Worm (Caenorhabditis elegans) whole organism, late embryonic: ENCODE data around the gene clc-9.

Source experiments
- C08G9.2 ChIP-seq: sonication (generic microtip); optimal IDR thresholded peaks from 2 replicates; lab custom pipeline; 2016; ENCODE audit warnings: mild to moderate bottlenecking, missing genetic modification characterization, moderate library complexity, missing compliant biosample characterization
- K02D7.2 ChIP-seq: sonication (generic microtip); optimal IDR thresholded peaks from 2 replicates; lab custom pipeline; 2017; ENCODE audit warnings: mild to moderate bottlenecking, missing genetic modification characterization, missing compliant biosample characterization
- K09A11.1 ChIP-seq: sonication (generic microtip); optimal IDR thresholded peaks from 2 replicates; lab custom pipeline; 2017; ENCODE audit warnings: antibody characterized with exemption, mild to moderate bottlenecking, missing genetic modification characterization, missing compliant biosample characterization; ENCODE audit not compliant: insufficient read depth
- T23F11.4 ChIP-seq: fragments of 200-800 bp; sonication (Bioruptor generic); optimal IDR thresholded peaks from 2 replicates; lab custom pipeline; 2018; ENCODE audit warnings: mild to moderate bottlenecking, missing genetic modification characterization, missing compliant biosample characterization
- Y22D7AL.16 ChIP-seq: sonication (generic microtip); optimal IDR thresholded peaks from 2 replicates; lab custom pipeline; 2016; ENCODE audit warnings: missing genetic modification characterization, missing compliant biosample characterization
- ahr-1 ChIP-seq: sonication (generic microtip); optimal IDR thresholded peaks from 2 replicates; lab custom pipeline; 2016; ENCODE audit warnings: missing genetic modification characterization, missing compliant biosample characterization
- ceh-18 ChIP-seq: sonication (generic microtip); optimal IDR thresholded peaks from 2 replicates; lab custom pipeline; 2016; ENCODE audit warnings: missing genetic modification characterization, missing compliant biosample characterization
- ceh-19 ChIP-seq: fragments of 200-800 bp; sonication (Bioruptor generic); optimal IDR thresholded peaks from 2 replicates; lab custom pipeline; 2018; ENCODE audit warnings: mild to moderate bottlenecking, missing genetic modification characterization, missing compliant biosample characterization
- ceh-2 ChIP-seq: sonication (generic microtip); optimal IDR thresholded peaks from 2 replicates; lab custom pipeline; 2016; ENCODE audit warnings: missing genotype, missing genetic modification characterization, missing compliant biosample characterization
- ceh-22 ChIP-seq: sonication (generic microtip); optimal IDR thresholded peaks from 2 replicates; lab custom pipeline; 2017; ENCODE audit warnings: missing biosample characterization, missing genetic modification characterization
- ceh-30 ChIP-seq: fragments of 150-350 bp; optimal IDR thresholded peaks from 2 replicates; lab custom pipeline; 2014; ENCODE audit warnings: missing biosample characterization, missing genetic modification characterization
- ceh-34 ChIP-seq: sonication (generic microtip); optimal IDR thresholded peaks from 2 replicates; lab custom pipeline; 2016; ENCODE audit warnings: mild to moderate bottlenecking, missing genetic modification characterization, missing compliant biosample characterization
- ceh-45 ChIP-seq: fragments of 200-800 bp; sonication (Bioruptor generic); IDR thresholded peaks from 2 replicates; pipeline ENCODE4 v1.3.6; 2022; ENCODE audit warnings: missing genetic modification reagents, missing genetic modification characterization, missing compliant biosample characterization
- ceh-48 ChIP-seq: sonication (generic microtip); optimal IDR thresholded peaks from 2 replicates; lab custom pipeline; 2016; ENCODE audit warnings: missing genetic modification characterization, inconsistent platforms, missing compliant biosample characterization
- ceh-6 ChIP-seq: fragments of 200-800 bp; sonication (Bioruptor generic); optimal IDR thresholded peaks from 2 replicates; lab custom pipeline; 2018; ENCODE audit warnings: mild to moderate bottlenecking, missing genetic modification characterization, missing compliant biosample characterization
- ceh-9 ChIP-seq: sonication (generic microtip); optimal IDR thresholded peaks from 2 replicates; lab custom pipeline; 2016; ENCODE audit warnings: mild to moderate bottlenecking, missing genetic modification characterization, inconsistent platforms, missing compliant biosample characterization
- elt-2 ChIP-seq: sonication (generic microtip); optimal IDR thresholded peaks from 2 replicates; lab custom pipeline; 2016; ENCODE audit warnings: missing genetic modification reagents, missing genetic modification characterization, missing compliant biosample characterization
- elt-4 ChIP-seq: sonication (generic microtip); optimal IDR thresholded peaks from 2 replicates; lab custom pipeline; 2016; ENCODE audit warnings: missing genetic modification characterization, missing compliant biosample characterization
- fax-1 ChIP-seq: sonication (generic microtip); optimal IDR thresholded peaks from 2 replicates; lab custom pipeline; 2016; ENCODE audit warnings: missing genotype, missing genetic modification characterization, missing compliant biosample characterization
- fkh-10 ChIP-seq: fragments of 150-350 bp; optimal IDR thresholded peaks from 2 replicates; lab custom pipeline; 2014; ENCODE audit warnings: missing biosample characterization, missing genetic modification reagents, missing genetic modification characterization
- gmeb-2 ChIP-seq: sonication (generic microtip); optimal IDR thresholded peaks from 2 replicates; lab custom pipeline; 2016; ENCODE audit warnings: missing genetic modification characterization, inconsistent platforms, missing compliant biosample characterization
- hlh-13 ChIP-seq: fragments of 200-800 bp; sonication (Bioruptor generic); optimal IDR thresholded peaks from 2 replicates; lab custom pipeline; 2018; ENCODE audit warnings: mild to moderate bottlenecking, missing genetic modification characterization, missing compliant biosample characterization
- hlh-15 ChIP-seq: sonication (generic microtip); optimal IDR thresholded peaks from 2 replicates; lab custom pipeline; 2016; ENCODE audit warnings: missing genetic modification characterization, missing compliant biosample characterization
- hlh-8 ChIP-seq: sonication (generic microtip); optimal IDR thresholded peaks from 2 replicates; lab custom pipeline; 2016; ENCODE audit warnings: missing genotype, missing genetic modification characterization, missing compliant biosample characterization
- madf-2 ChIP-seq: sonication (generic microtip); optimal IDR thresholded peaks from 2 replicates; lab custom pipeline; 2017; ENCODE audit warnings: missing genetic modification characterization, missing compliant biosample characterization
- mec-3 ChIP-seq: sonication (generic microtip); optimal IDR thresholded peaks from 2 replicates; lab custom pipeline; 2016; ENCODE audit warnings: borderline replicate concordance, missing genetic modification characterization, missing compliant biosample characterization
- nhr-232 ChIP-seq: sonication (generic microtip); optimal IDR thresholded peaks from 2 replicates; lab custom pipeline; 2016; ENCODE audit warnings: missing genetic modification characterization, missing compliant biosample characterization
- npax-4 ChIP-seq: sonication (generic microtip); optimal IDR thresholded peaks from 2 replicates; lab custom pipeline; 2016; ENCODE audit warnings: missing genetic modification characterization, missing compliant biosample characterization
- pat-9 ChIP-seq: fragments of 200-800 bp; sonication (Bioruptor generic); optimal IDR thresholded peaks from 2 replicates; lab custom pipeline; 2018; ENCODE audit warnings: mild to moderate bottlenecking, missing genetic modification characterization, moderate library complexity, missing compliant biosample characterization
- pha-2 ChIP-seq: sonication (generic microtip); optimal IDR thresholded peaks from 2 replicates; lab custom pipeline; 2017; ENCODE audit warnings: mild to moderate bottlenecking, missing genetic modification characterization, missing compliant biosample characterization
- pros-1 ChIP-seq: fragments of 150-350 bp; optimal IDR thresholded peaks from 2 replicates; lab custom pipeline; 2014; ENCODE audit warnings: missing biosample characterization, missing genetic modification reagents, missing genetic modification characterization
- ref-2 ChIP-seq: sonication (generic microtip); optimal IDR thresholded peaks from 2 replicates; lab custom pipeline; 2016; ENCODE audit warnings: missing genetic modification characterization, missing compliant biosample characterization
- rnt-1 ChIP-seq: sonication (generic microtip); optimal IDR thresholded peaks from 2 replicates; lab custom pipeline; 2016; ENCODE audit warnings: missing genetic modification characterization, missing compliant biosample characterization
- sox-4 ChIP-seq: sonication (generic microtip); optimal IDR thresholded peaks from 2 replicates; lab custom pipeline; 2017; ENCODE audit warnings: mild to moderate bottlenecking, missing genetic modification characterization, inconsistent platforms, missing compliant biosample characterization
- tbx-2 ChIP-seq: sonication (generic microtip); optimal IDR thresholded peaks from 2 replicates; lab custom pipeline; 2016; ENCODE audit warnings: missing genetic modification characterization, missing compliant biosample characterization
- tbx-7 ChIP-seq: sonication (generic microtip); optimal IDR thresholded peaks from 2 replicates; lab custom pipeline; 2016; ENCODE audit warnings: missing genotype, missing genetic modification characterization, missing compliant biosample characterization
- ttx-3 ChIP-seq: sonication (generic microtip); optimal IDR thresholded peaks from 2 replicates; lab custom pipeline; 2016; ENCODE audit warnings: missing genetic modification reagents, missing genetic modification characterization, missing compliant biosample characterization
- unc-3 ChIP-seq, 2 experiments: fragments of 200-800 bp in 1 of 2; sonication (Bioruptor generic) in 1 of 2; sonication (generic microtip) in 1 of 2; conservative IDR thresholded peaks in 1 of 2; optimal IDR thresholded peaks in 1 of 2; 2 replicates each; pipeline versions ENCODE4 v1.3.6 to Lab custom; 2016 to 2022; ENCODE audit warnings: missing compliant biosample characterization in 2 of 2, missing genetic modification characterization in 2 of 2, missing genetic modification reagents in 1 of 2
- ztf-16 ChIP-seq: sonication (generic microtip); optimal IDR thresholded peaks from 2 replicates; lab custom pipeline; 2017; ENCODE audit warnings: missing genetic modification characterization, missing compliant biosample characterization

Gene clc-9

ce11 chrIV:11143228-11143444 lies 30.4 kb downstream of the clc-9 start, which contains the start of gene F01G4.4:
F01G4.4 (plus strand) TSS chrIV:11143345.
- TF ChIP-seq ttx-3 (no peak), ztf-16 (tag; lab: Kevin White, UChicago) (no peak), mec-3 (no peak), pha-2 (no peak), fax-1 (tag; lab: Kevin White, UChicago) (no peak), ref-2 (no peak), ahr-1 (no peak), ceh-9 (tag; lab: Kevin White, UChicago) (no peak), nhr-232 (tag; lab: Kevin White, UChicago) (no peak), K02D7.2 (tag; lab: Kevin White, UChicago) (no peak), elt-4 (tag; lab: Kevin White, UChicago) (no peak), elt-2 (no peak), hlh-15 (tag; lab: Kevin White, UChicago) (no peak), ceh-18 (no peak), ceh-19 (no peak), T23F11.4 (GFP tag; lab: Kevin White, UChicago) (no peak), pat-9 (tag; lab: Kevin White, UChicago) (no peak), unc-3 (GFP tag; conservative IDR thresholded peaks at IDR 0.05; lab: Robert Waterston, UW) (no peak), unc-3 (tag; optimal IDR thresholded peaks at IDR 0.05; lab: Kevin White, UChicago) (no peak), C08G9.2 (tag; lab: Kevin White, UChicago) (no peak), ceh-45 (no peak)

ce11 chrIV:11145929-11146339 lies 33.2 kb downstream of the clc-9 start:
- no peak for TF ChIP-seq rnt-1 (tag; lab: Kevin White, UChicago)
- TF ChIP-seq hlh-8 (tag; lab: Kevin White, UChicago), result no peak
- TF ChIP-seq mec-3, result no peak
- no peak for TF ChIP-seq npax-4 (tag; lab: Kevin White, UChicago)
- no peak for TF ChIP-seq ceh-30 (tag; lab: Kevin White, UChicago)
- no peak for TF ChIP-seq K02D7.2 (tag; lab: Kevin White, UChicago)
- TF ChIP-seq ceh-9 (tag; lab: Kevin White, UChicago), result no peak

- TF ChIP-seq tbx-7 (tag; lab: Kevin White, UChicago) (no peak), ceh-48 (no peak), ceh-22 (no peak), hlh-13 (GFP tag; lab: Kevin White, UChicago) (no peak), madf-2 (tag; lab: Kevin White, UChicago) (no peak), unc-3 (GFP tag; conservative IDR thresholded peaks at IDR 0.05; lab: Robert Waterston, UW) (no peak), unc-3 (tag; optimal IDR thresholded peaks at IDR 0.05; lab: Kevin White, UChicago) (no peak), ceh-18 (no peak), fkh-10 (GFP tag; lab: Kevin White, UChicago) (no peak), pat-9 (tag; lab: Kevin White, UChicago) (no peak), ttx-3 (no peak), gmeb-2 (tag; lab: Kevin White, UChicago) (no peak), ceh-45 (no peak), fax-1 (tag; lab: Kevin White, UChicago) (no peak)
Measured at ce11 chrIV:11146492-11146891, 33.8 kb downstream of the clc-9 start.

ce11 chrIV:11146962-11147470 lies 34.3 kb downstream of the clc-9 start, which contains the start of gene pigq-1:
pigq-1 (minus strand) TSS chrIV:11147247.
- TF ChIP-seq ahr-1, result no peak
- TF ChIP-seq pros-1, result no peak
- TF ChIP-seq sox-4 (tag; lab: Kevin White, UChicago), result no peak
- no peak for TF ChIP-seq K09A11.1 (tag; lab: Kevin White, UChicago)
- no peak for TF ChIP-seq ceh-6
- TF ChIP-seq ceh-2 (tag; lab: Kevin White, UChicago), result no peak
- no peak for TF ChIP-seq Y22D7AL.16 (tag; lab: Kevin White, UChicago)
- no peak for TF ChIP-seq tbx-2 (tag; lab: Kevin White, UChicago)
- TF ChIP-seq fkh-10 (GFP tag; lab: Kevin White, UChicago), result no peak
- no peak for TF ChIP-seq ceh-34 (tag; lab: Kevin White, UChicago)
- TF ChIP-seq unc-3 (GFP tag; conservative IDR thresholded peaks at IDR 0.05; lab: Robert Waterston, UW), result no peak
- TF ChIP-seq unc-3 (tag; optimal IDR thresholded peaks at IDR 0.05; lab: Kevin White, UChicago), result no peak
